Fruit fly (Drosophila melanogaster) whole organism, embryonic: ENCODE results near the gene CG32751.

Source experiments
- Ada2b ChIP-seq: fragments of 200-800 bp; sonication (Bioruptor generic); IDR thresholded peaks from 2 replicates; pipeline ENCODE4 v1.3.6; 2022; ENCODE audit warnings: missing biosample characterization, missing genetic modification characterization
- CG10654 ChIP-seq: fragments of 200-800 bp; sonication (Bioruptor generic); optimal IDR thresholded peaks from 2 replicates; lab custom pipeline; 2016; ENCODE audit warnings: missing biosample characterization, missing genetic modification characterization
- CG10979 ChIP-seq: fragments of 200-800 bp; sonication (Bioruptor generic); optimal IDR thresholded peaks from 2 replicates; lab custom pipeline; 2018; ENCODE audit warnings: missing biosample characterization, mild to moderate bottlenecking, missing genetic modification characterization, moderate library complexity
- CG11247 ChIP-seq: fragments of 200-800 bp; sonication (Bioruptor generic); IDR thresholded peaks from 2 replicates; pipeline ENCODE4 v1.3.6; 2022; ENCODE audit warnings: missing biosample characterization, missing genetic modification characterization
- CG12219 ChIP-seq: fragments of 200-800 bp; sonication (Bioruptor generic); optimal IDR thresholded peaks from 3 replicates; lab custom pipeline; 2018; ENCODE audit warnings: missing biosample characterization, mild to moderate bottlenecking, missing genetic modification characterization
- CG12391 ChIP-seq: fragments of 200-800 bp; sonication (Bioruptor generic); optimal IDR thresholded peaks from 3 replicates; lab custom pipeline; 2018; ENCODE audit warnings: missing biosample characterization, mild to moderate bottlenecking, missing genetic modification characterization, moderate library complexity
- CG13775 ChIP-seq: fragments of 200-800 bp; sonication (Bioruptor generic); optimal IDR thresholded peaks from 3 replicates; lab custom pipeline; 2017; ENCODE audit warnings: missing biosample characterization, mild to moderate bottlenecking, missing genetic modification characterization
- CG14860 ChIP-seq: fragments of 200-800 bp; sonication (Bioruptor generic); IDR thresholded peaks from 3 replicates; pipeline ENCODE4 v1.3.6; 2022; ENCODE audit warnings: missing biosample characterization, missing genetic modification characterization; ENCODE audit not compliant: partially characterized antibody
- CG16779 ChIP-seq: fragments of 200-800 bp; sonication (Bioruptor generic); IDR thresholded peaks from 2 replicates; pipeline ENCODE4 v1.3.6; 2022; ENCODE audit warnings: missing biosample characterization, missing genetic modification characterization
- CG17612 ChIP-seq: fragments of 200-800 bp; sonication (Bioruptor generic); IDR thresholded peaks from 2 replicates; pipeline ENCODE4 v1.3.6; 2022; ENCODE audit warnings: missing biosample characterization, missing genetic modification characterization
- CG18262 ChIP-seq: fragments of 200-800 bp; optimal IDR thresholded peaks from 3 replicates; lab custom pipeline; 2019; ENCODE audit warnings: missing biosample characterization, mild to moderate bottlenecking, missing genetic modification characterization, moderate library complexity
- CG18476 ChIP-seq: fragments of 200-800 bp; sonication (Bioruptor generic); optimal IDR thresholded peaks from 2 replicates; lab custom pipeline; 2016; ENCODE audit warnings: missing biosample characterization, mild to moderate bottlenecking, missing genetic modification characterization
- CG2120 ChIP-seq: fragments of 200-800 bp; sonication (Bioruptor generic); optimal IDR thresholded peaks from 3 replicates; lab custom pipeline; 2016; ENCODE audit warnings: missing biosample characterization, missing genetic modification characterization
- CG2199 ChIP-seq: fragments of 200-800 bp; sonication (Bioruptor generic); IDR thresholded peaks from 3 replicates; pipeline ENCODE4 v1.3.6; 2022; ENCODE audit warnings: missing biosample characterization, missing genetic modification characterization
- CG2712 ChIP-seq: fragments of 200-800 bp; optimal IDR thresholded peaks from 3 replicates; lab custom pipeline; 2019; ENCODE audit warnings: missing biosample characterization, mild to moderate bottlenecking, missing genetic modification characterization, moderate library complexity
- CG4854 ChIP-seq: fragments of 200-800 bp; sonication (Bioruptor generic); optimal IDR thresholded peaks from 2 replicates; lab custom pipeline; 2016; ENCODE audit warnings: missing biosample characterization, missing genetic modification characterization, inconsistent platforms
- CG8089 ChIP-seq: fragments of 200-800 bp; sonication (Bioruptor generic); optimal IDR thresholded peaks from 3 replicates; lab custom pipeline; 2016; ENCODE audit warnings: missing biosample characterization, missing genetic modification characterization
- Dbx ChIP-seq: fragments of 200-800 bp; sonication (Bioruptor generic); IDR thresholded peaks from 3 replicates; pipeline ENCODE4 v1.3.6; 2022; ENCODE audit warnings: missing biosample characterization, missing genetic modification characterization
- Ets97D ChIP-seq: fragments of 200-800 bp; sonication (Bioruptor generic); optimal IDR thresholded peaks from 3 replicates; lab custom pipeline; 2016; ENCODE audit warnings: missing biosample characterization, missing genetic modification characterization
- Gsc ChIP-seq: fragments of 200-800 bp; sonication (Bioruptor generic); IDR thresholded peaks from 2 replicates; pipeline ENCODE4 v1.3.6; 2022; ENCODE audit warnings: missing biosample characterization, missing genetic modification characterization
- HLH4C ChIP-seq: fragments of 200-800 bp; sonication (Bioruptor generic); IDR thresholded peaks from 3 replicates; pipeline ENCODE4 v1.3.6; 2022; ENCODE audit warnings: missing biosample characterization, missing genetic modification characterization; ENCODE audit not compliant: partially characterized antibody
- HLH54F ChIP-seq: fragments of 200-800 bp; sonication (Bioruptor generic); optimal IDR thresholded peaks from 3 replicates; lab custom pipeline; 2016; ENCODE audit warnings: missing biosample characterization, missing genetic modification characterization
- Hand ChIP-seq: fragments of 200-800 bp; sonication (Bioruptor generic); optimal IDR thresholded peaks from 2 replicates; lab custom pipeline; 2017; ENCODE audit warnings: mild to moderate bottlenecking, missing biosample characterization, missing genetic modification reagents, missing genetic modification characterization
- Hr39 ChIP-seq: fragments of >200 bp; optimal IDR thresholded peaks from 2 replicates; lab custom pipeline; 2017
- Hr51 ChIP-seq, 2 experiments: fragments of 200-800 bp; sonication (Bioruptor generic); optimal IDR thresholded peaks; 2 replicates in 1 of 2; 3 replicates in 1 of 2; lab custom pipeline; 2016 to 2018; ENCODE audit warnings: missing biosample characterization in 2 of 2, missing genetic modification characterization in 2 of 2, mild to moderate bottlenecking in 1 of 2, moderate library complexity in 1 of 2
- Rfx ChIP-seq: fragments of 200-800 bp; sonication (Bioruptor generic); IDR thresholded peaks from 2 replicates; pipeline ENCODE4 v1.3.6; 2022; ENCODE audit warnings: missing biosample characterization, missing genetic modification characterization
- Rx ChIP-seq: fragments of 200-800 bp; sonication (Bioruptor generic); IDR thresholded peaks from 2 replicates; pipeline ENCODE4 v1.3.6; 2022; ENCODE audit warnings: missing biosample characterization, missing genetic modification characterization
- Sox100B ChIP-seq: fragments of 200-800 bp; sonication (Bioruptor generic); optimal IDR thresholded peaks from 3 replicates; lab custom pipeline; 2018; ENCODE audit warnings: missing biosample characterization, mild to moderate bottlenecking, missing genetic modification characterization
- Xrp1 ChIP-seq: fragments of 200-800 bp; sonication (Bioruptor generic); IDR thresholded peaks from 2 replicates; pipeline ENCODE4 v1.3.6; 2022; ENCODE audit warnings: missing biosample characterization, missing genetic modification characterization
- ac ChIP-seq: fragments of 200-800 bp; sonication (Bioruptor generic); optimal IDR thresholded peaks from 3 replicates; lab custom pipeline; 2017; ENCODE audit warnings: missing biosample characterization, mild to moderate bottlenecking, missing genetic modification characterization
- ap ChIP-seq: fragments of 200-800 bp; sonication (Bioruptor generic); IDR thresholded peaks from 2 replicates; pipeline ENCODE4 v1.3.6; 2022; ENCODE audit warnings: missing biosample characterization, missing genetic modification characterization
- crc ChIP-seq: fragments of 200-800 bp; sonication (Bioruptor generic); optimal IDR thresholded peaks from 2 replicates; lab custom pipeline; 2016; ENCODE audit warnings: missing biosample characterization, missing genetic modification characterization
- crol ChIP-seq: fragments of 200-800 bp; sonication (Bioruptor generic); IDR thresholded peaks from 2 replicates; pipeline ENCODE4 v1.3.6; 2022; ENCODE audit warnings: missing biosample characterization, missing genetic modification characterization
- da ChIP-seq: fragments of 200-800 bp; sonication (Bioruptor generic); optimal IDR thresholded peaks from 2 replicates; lab custom pipeline; 2016; ENCODE audit warnings: missing biosample characterization, missing genetic modification characterization
- danr ChIP-seq: fragments of 200-800 bp; sonication (Bioruptor generic); IDR thresholded peaks from 2 replicates; pipeline ENCODE4 v1.3.6; 2022; ENCODE audit warnings: missing biosample characterization, missing genetic modification characterization
- exex ChIP-seq: fragments of 200-800 bp; sonication (Bioruptor generic); optimal IDR thresholded peaks from 4 replicates; lab custom pipeline; 2018; ENCODE audit warnings: missing biosample characterization, mild to moderate bottlenecking, missing genetic modification characterization, moderate library complexity
- fu2 ChIP-seq: fragments of 200-800 bp; sonication (Bioruptor generic); optimal IDR thresholded peaks from 2 replicates; lab custom pipeline; 2016; ENCODE audit warnings: missing biosample characterization, missing genetic modification characterization
- ken ChIP-seq: fragments of 200-800 bp; sonication (Bioruptor generic); IDR thresholded peaks from 3 replicates; pipeline ENCODE4 v1.3.6; 2022; ENCODE audit warnings: missing biosample characterization, missing genetic modification characterization
- lov ChIP-seq, 2 experiments: fragments of 200-800 bp in 1 of 2; fragments of >200 bp in 1 of 2; sonication (Bioruptor generic) in 1 of 2; IDR thresholded peaks in 1 of 2; optimal IDR thresholded peaks in 1 of 2; 2 replicates in 1 of 2; 3 replicates in 1 of 2; pipeline versions ENCODE4 v1.3.6 to Lab custom; 2017 to 2022; ENCODE audit warnings: missing biosample characterization in 1 of 2, missing genetic modification characterization in 1 of 2
- mam ChIP-seq: fragments of 200-800 bp; sonication (Bioruptor generic); optimal IDR thresholded peaks from 3 replicates; lab custom pipeline; 2016; ENCODE audit warnings: missing biosample characterization, missing genetic modification characterization
- nau ChIP-seq: fragments of 200-800 bp; sonication (Bioruptor generic); optimal IDR thresholded peaks from 3 replicates; lab custom pipeline; 2017; ENCODE audit warnings: missing biosample characterization, mild to moderate bottlenecking, missing genetic modification characterization, missing genetic modification reagents
- phol ChIP-seq: fragments of 200-800 bp; sonication (Bioruptor generic); optimal IDR thresholded peaks from 3 replicates; lab custom pipeline; 2018; ENCODE audit warnings: missing biosample characterization, mild to moderate bottlenecking, missing genetic modification characterization, moderate library complexity
- repo ChIP-seq: fragments of 200-800 bp; sonication (Bioruptor generic); optimal IDR thresholded peaks from 2 replicates; lab custom pipeline; 2016; ENCODE audit warnings: missing biosample characterization, missing genetic modification characterization
- ro ChIP-seq: fragments of 200-800 bp; sonication (Bioruptor generic); IDR thresholded peaks from 2 replicates; pipeline ENCODE4 v1.3.6; 2022; ENCODE audit warnings: missing biosample characterization, missing genetic modification characterization
- row ChIP-seq: fragments of 200-800 bp; sonication (Bioruptor generic); IDR thresholded peaks from 3 replicates; pipeline ENCODE4 v1.3.6; 2022; ENCODE audit warnings: missing biosample characterization, missing genetic modification characterization
- schlank ChIP-seq: fragments of 200-800 bp; sonication (Bioruptor generic); optimal IDR thresholded peaks from 2 replicates; lab custom pipeline; 2018; ENCODE audit warnings: missing biosample characterization, mild to moderate bottlenecking, missing genetic modification characterization
- sens ChIP-seq: fragments of 200-800 bp; sonication (Bioruptor generic); peaks from one replicate; lab custom pipeline; 2016; ENCODE audit warnings: missing biosample characterization, missing genetic modification characterization
- sisA ChIP-seq: fragments of 200-800 bp; sonication (Bioruptor generic); IDR thresholded peaks from 2 replicates; pipeline ENCODE4 v1.3.6; 2022; ENCODE audit warnings: missing biosample characterization, missing genetic modification characterization
- tin ChIP-seq: fragments of 200-800 bp; sonication (Bioruptor generic); optimal IDR thresholded peaks from 3 replicates; lab custom pipeline; 2016; ENCODE audit warnings: missing biosample characterization, missing genetic modification characterization
- twi ChIP-seq: fragments of 200-800 bp; optimal IDR thresholded peaks from 2 replicates; lab custom pipeline; 2019; ENCODE audit warnings: missing biosample characterization, mild to moderate bottlenecking, missing genetic modification characterization, moderate library complexity
- yki ChIP-seq: fragments of >200 bp; optimal IDR thresholded peaks from 3 replicates; lab custom pipeline; 2018

The CG32751 gene

DNA sequence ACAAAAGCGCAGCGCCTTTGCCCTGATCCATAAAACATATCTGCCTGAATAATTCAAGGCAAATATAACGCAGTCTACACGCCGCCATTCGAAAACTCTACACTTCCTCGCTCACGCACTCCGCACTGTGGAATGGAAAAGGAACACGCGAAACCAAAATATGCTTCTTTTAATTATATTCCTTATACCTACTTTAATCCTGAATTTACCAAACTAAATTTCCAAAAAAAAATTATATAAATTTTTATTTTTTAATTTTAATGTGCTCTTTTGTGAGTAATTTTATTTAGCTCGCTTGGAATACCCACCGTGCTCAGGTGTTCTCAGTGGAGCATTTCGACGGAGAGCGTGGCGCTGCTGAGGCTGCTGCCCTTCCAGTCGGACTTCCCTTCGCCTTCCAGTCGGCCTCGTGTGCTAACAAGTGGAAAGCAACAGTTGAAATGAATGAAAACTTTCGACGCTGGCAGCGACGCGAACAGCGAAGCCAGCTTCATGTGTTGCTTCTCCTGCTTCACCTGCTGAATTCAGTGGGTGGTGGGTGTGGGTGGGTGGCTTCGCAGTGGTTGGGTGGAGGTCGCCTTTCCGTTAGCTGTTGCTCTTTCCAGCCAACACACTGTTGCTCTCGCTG is 5.2 kb downstream of the CG32751 start (continued):
- TF ChIP-seq lov (optimal IDR thresholded peaks at IDR 0.05; lab: Kevin White, UChicago) (no peak), lov (GFP tag; IDR thresholded peaks at IDR 0.05; lab: Robert Waterston, UW) (peak; percentile 82; the same call in 2 of the 3 replicates), yki (lab: Kevin White, UChicago) (no peak), fu2 (GFP tag; lab: Kevin White, UChicago) (no peak), ac (GFP tag; lab: Kevin White, UChicago) (no peak), repo (GFP tag; lab: Kevin White, UChicago) (no peak), phol (tag; lab: Kevin White, UChicago) (peak; percentile 72), CG12391 (tag; lab: Kevin White, UChicago) (peak; percentile 82), Hr39 (no peak), CG2712 (tag; lab: Kevin White, UChicago) (peak; percentile 85), CG14860 (GFP tag; lab: Robert Waterston, UW) (no peak), CG2199 (GFP tag; lab: Robert Waterston, UW) (no peak), exex (tag; lab: Kevin White, UChicago) (peak; percentile 39), ro (GFP tag; lab: Robert Waterston, UW) (peak; percentile 34; the same call in 1 of the 2 replicates), CG13775 (GFP tag; lab: Kevin White, UChicago) (peak; percentile 67), twi (tag; lab: Kevin White, UChicago) (no peak), schlank (tag; lab: Kevin White, UChicago) (peak; percentile 38), Ets97D (GFP tag; lab: Kevin White, UChicago) (no peak), crol (no peak), CG12219 (GFP tag; lab: Kevin White, UChicago) (peak; percentile 33), Rfx (peak; percentile 90), CG10979 (tag; lab: Kevin White, UChicago) (peak; percentile 57), CG4854 (GFP tag; lab: Kevin White, UChicago) (peak; percentile 34), row (peak; percentile 91), Sox100B (GFP tag; lab: Kevin White, UChicago) (peak; percentile 76), CG11247 (GFP tag; lab: Robert Waterston, UW) (peak; percentile 86), ap (GFP tag; lab: Robert Waterston, UW) (peak; percentile 63), CG8089 (GFP tag; lab: Kevin White, UChicago) (no peak), crc (GFP tag; lab: Kevin White, UChicago) (no peak), tin (GFP tag; lab: Kevin White, UChicago) (peak; percentile 50), ken (GFP tag; lab: Robert Waterston, UW) (peak; percentile 81), danr (GFP tag; lab: Robert Waterston, UW) (peak; percentile 80), nau (GFP tag; lab: Kevin White, UChicago) (peak; percentile 7), CG17612 (GFP tag; lab: Robert Waterston, UW) (peak; percentile 66), Hr51 (GFP tag; optimal IDR thresholded peaks at IDR 0.05; lab: Kevin White, UChicago) (peak; percentile 36 to 89), HLH54F (GFP tag; lab: Kevin White, UChicago) (peak; percentile 27), Gsc (GFP tag; lab: Robert Waterston, UW) (peak; percentile 71), Rx (GFP tag; lab: Robert Waterston, UW) (peak; percentile 75; the same call in 1 of the 2 replicates), CG16779 (GFP tag; lab: Robert Waterston, UW) (peak; percentile 42; the same call in 1 of the 2 replicates), sens (peak; percentile 76), CG2120 (GFP tag; lab: Kevin White, UChicago) (peak; percentile 83), CG18262 (tag; lab: Kevin White, UChicago) (peak; percentile 77), mam (peak; percentile 9), CG18476 (GFP tag; lab: Kevin White, UChicago) (peak; percentile 55), HLH4C (GFP tag; lab: Robert Waterston, UW) (no peak), Dbx (peak; percentile 90), Hand (GFP tag; lab: Kevin White, UChicago) (peak; percentile 83), CG10654 (peak; percentile 33), Ada2b (GFP tag; lab: Robert Waterston, UW) (peak; percentile 83), sisA (GFP tag; lab: Robert Waterston, UW) (peak; percentile 64), Xrp1 (GFP tag; lab: Robert Waterston, UW) (peak; percentile 90), da (GFP tag; lab: Kevin White, UChicago) (no peak)
